Fruit fly (Drosophila melanogaster) whole organism, embryonic: ENCODE results near the gene CG5447.

Source experiments
- CG12071 ChIP-seq: fragments of 200-800 bp; sonication (Bioruptor generic); optimal IDR thresholded peaks from 3 replicates; lab custom pipeline; 2018; ENCODE audit warnings: missing biosample characterization, mild to moderate bottlenecking, missing genetic modification characterization
- CG1233 ChIP-seq: fragments of 200-800 bp; sonication (Bioruptor generic); optimal IDR thresholded peaks from 4 replicates; lab custom pipeline; 2018; ENCODE audit warnings: missing biosample characterization, mild to moderate bottlenecking, missing genetic modification characterization
- CG12769 ChIP-seq: fragments of 200-800 bp; sonication (Bioruptor generic); optimal IDR thresholded peaks from 2 replicates; lab custom pipeline; 2019; ENCODE audit warnings: missing biosample characterization, mild to moderate bottlenecking, missing genetic modification characterization, moderate library complexity
- CG15479 ChIP-seq: fragments of 200-800 bp; sonication (Bioruptor generic); optimal IDR thresholded peaks from 3 replicates; lab custom pipeline; 2019; ENCODE audit warnings: missing biosample characterization, mild to moderate bottlenecking, missing genetic modification characterization, moderate library complexity
- CG17186 ChIP-seq: fragments of 200-800 bp; sonication (Bioruptor generic); optimal IDR thresholded peaks from 3 replicates; lab custom pipeline; 2017; ENCODE audit warnings: missing biosample characterization, missing genetic modification reagents, missing genetic modification characterization
- CG17328 ChIP-seq: fragments of 200-800 bp; sonication (Bioruptor generic); IDR thresholded peaks from 2 replicates; pipeline ENCODE4 v1.3.6; 2022; ENCODE audit warnings: missing biosample characterization, missing genetic modification characterization
- CG2199 ChIP-seq: fragments of 200-800 bp; sonication (Bioruptor generic); IDR thresholded peaks from 3 replicates; pipeline ENCODE4 v1.3.6; 2022; ENCODE audit warnings: missing biosample characterization, missing genetic modification characterization
- CG31365 ChIP-seq: fragments of 200-800 bp; sonication (Bioruptor generic); optimal IDR thresholded peaks from 2 replicates; lab custom pipeline; 2018; ENCODE audit warnings: missing biosample characterization, mild to moderate bottlenecking, missing genetic modification characterization
- CG6175 ChIP-seq: fragments of 200-800 bp; sonication (Bioruptor generic); IDR thresholded peaks from 3 replicates; pipeline ENCODE4 v1.3.6; 2022; ENCODE audit warnings: missing biosample characterization, missing genetic modification characterization
- CG6854 ChIP-seq: fragments of 200-800 bp; sonication (Bioruptor generic); optimal IDR thresholded peaks from 3 replicates; lab custom pipeline; 2017; ENCODE audit warnings: missing biosample characterization, mild to moderate bottlenecking, missing genetic modification characterization
- CG8478 ChIP-seq: fragments of >200 bp; optimal IDR thresholded peaks from 2 replicates; lab custom pipeline; 2018
- CG8924 ChIP-seq: fragments of 200-800 bp; optimal IDR thresholded peaks from 3 replicates; lab custom pipeline; 2019; ENCODE audit warnings: missing biosample characterization, mild to moderate bottlenecking, missing genetic modification characterization, moderate library complexity
- CG9437 ChIP-seq: fragments of 200-800 bp; sonication (Bioruptor generic); optimal IDR thresholded peaks from 2 replicates; lab custom pipeline; 2018; ENCODE audit warnings: missing biosample characterization, mild to moderate bottlenecking, missing genetic modification characterization
- D19B ChIP-seq: fragments of 200-800 bp; sonication (Bioruptor generic); optimal IDR thresholded peaks from 2 replicates; lab custom pipeline; 2017; ENCODE audit warnings: missing biosample characterization, mild to moderate bottlenecking, missing genetic modification characterization
- Doc3 ChIP-seq: fragments of 200-800 bp; sonication (Bioruptor generic); IDR thresholded peaks from 3 replicates; pipeline ENCODE4 v1.3.6; 2022; ENCODE audit warnings: missing biosample characterization, missing genetic modification characterization; ENCODE audit not compliant: partially characterized antibody
- Drgx ChIP-seq: fragments of 200-800 bp; sonication (Bioruptor generic); IDR thresholded peaks from 2 replicates; pipeline ENCODE4 v1.3.6; 2022; ENCODE audit warnings: missing biosample characterization, missing genetic modification characterization
- Ets65A ChIP-seq: fragments of 200-800 bp; sonication (Bioruptor generic); peaks from one replicate; lab custom pipeline; 2016; ENCODE audit warnings: missing biosample characterization, missing genetic modification characterization
- Hmx ChIP-seq: fragments of 200-800 bp; sonication (Bioruptor generic); optimal IDR thresholded peaks from 2 replicates; lab custom pipeline; 2016; ENCODE audit warnings: missing biosample characterization, missing genetic modification characterization
- Meics ChIP-seq: fragments of 200-800 bp; sonication (Bioruptor generic); optimal IDR thresholded peaks from 2 replicates; lab custom pipeline; 2017; ENCODE audit warnings: missing biosample characterization, mild to moderate bottlenecking, missing genetic modification characterization
- Nf-YA ChIP-seq: fragments of 200-800 bp; sonication (Bioruptor generic); IDR thresholded peaks from 2 replicates; pipeline ENCODE4 v1.3.6; 2022; ENCODE audit warnings: missing biosample characterization, missing genetic modification characterization
- Optix ChIP-seq: fragments of 200-800 bp; sonication (Bioruptor generic); IDR thresholded peaks from 3 replicates; pipeline ENCODE4 v1.3.6; 2022; ENCODE audit warnings: missing biosample characterization, missing genetic modification characterization
- Pdp1 ChIP-seq, 2 experiments: fragments of 200-800 bp; sonication (Bioruptor generic); optimal IDR thresholded peaks; 3 replicates each; lab custom pipeline; 2016; ENCODE audit warnings: missing biosample characterization in 2 of 2, missing genetic modification characterization in 2 of 2, mild to moderate bottlenecking in 1 of 2, moderate library complexity in 1 of 2
- Sry-δ ChIP-seq: fragments of 200-800 bp; sonication (Bioruptor generic); optimal IDR thresholded peaks from 2 replicates; lab custom pipeline; 2016; ENCODE audit warnings: missing biosample characterization, missing genetic modification characterization
- Ssrp ChIP-seq: fragments of 200-800 bp; sonication (Bioruptor generic); optimal IDR thresholded peaks from 2 replicates; lab custom pipeline; 2018; ENCODE audit warnings: missing biosample characterization, mild to moderate bottlenecking, missing genetic modification characterization, moderate library complexity
- Tbp ChIP-seq: fragments of >200 bp; optimal IDR thresholded peaks from 2 replicates; lab custom pipeline; 2018; ENCODE audit warnings: missing biosample characterization, missing genetic modification characterization
- caup ChIP-seq: fragments of 200-800 bp; sonication (Bioruptor generic); optimal IDR thresholded peaks from 3 replicates; lab custom pipeline; 2017; ENCODE audit warnings: missing biosample characterization, mild to moderate bottlenecking, missing genetic modification characterization, moderate library complexity; ENCODE audit not compliant: severe bottlenecking
- chif ChIP-seq, 2 experiments: fragments of 200-800 bp; sonication (Bioruptor generic); optimal IDR thresholded peaks; 3 replicates each; lab custom pipeline; 2016; ENCODE audit warnings: missing biosample characterization in 2 of 2, missing genetic modification characterization in 2 of 2
- chn ChIP-seq: fragments of 200-800 bp; sonication (Bioruptor generic); optimal IDR thresholded peaks from 2 replicates; lab custom pipeline; 2016; ENCODE audit warnings: missing biosample characterization, missing genetic modification characterization
- ems ChIP-seq: fragments of 200-800 bp; sonication (Bioruptor generic); optimal IDR thresholded peaks from 3 replicates; lab custom pipeline; 2016; ENCODE audit warnings: missing biosample characterization, missing genetic modification characterization
- gro ChIP-seq: fragments of 200-800 bp; sonication (Bioruptor generic); optimal IDR thresholded peaks from 2 replicates; lab custom pipeline; 2016; ENCODE audit warnings: missing biosample characterization, missing genetic modification characterization
- gsb ChIP-seq: fragments of 200-800 bp; sonication (Bioruptor generic); IDR thresholded peaks from 2 replicates; pipeline ENCODE4 v1.3.6; 2022; ENCODE audit warnings: missing biosample characterization, missing genetic modification characterization
- gt ChIP-seq: fragments of 200-800 bp; sonication (Bioruptor generic); IDR thresholded peaks from 2 replicates; pipeline ENCODE4 v1.3.6; 2022; ENCODE audit warnings: missing biosample characterization, missing genetic modification characterization
- knrl ChIP-seq: fragments of 200-800 bp; sonication (Bioruptor generic); IDR thresholded peaks from 3 replicates; pipeline ENCODE4 v1.3.6; 2022; ENCODE audit warnings: missing biosample characterization, missing genetic modification characterization; ENCODE audit not compliant: partially characterized antibody
- mirr ChIP-seq: fragments of 200-800 bp; sonication (Bioruptor generic); optimal IDR thresholded peaks from 3 replicates; lab custom pipeline; 2018; ENCODE audit warnings: missing biosample characterization, mild to moderate bottlenecking, missing genetic modification characterization
- oc ChIP-seq: fragments of 200-800 bp; sonication (Bioruptor generic); optimal IDR thresholded peaks from 2 replicates; lab custom pipeline; 2018; ENCODE audit warnings: missing biosample characterization, mild to moderate bottlenecking, missing genetic modification characterization, moderate library complexity
- org-1 ChIP-seq: fragments of 200-800 bp; sonication (Bioruptor generic); optimal IDR thresholded peaks from 2 replicates; lab custom pipeline; 2017; ENCODE audit warnings: missing biosample characterization, missing genetic modification characterization
- pan ChIP-seq, 4 experiments: fragments of >200 bp in 3 of 4; fragments of 200-800 bp in 1 of 4; sonication (Bioruptor generic) in 1 of 4; optimal IDR thresholded peaks in 3 of 4; IDR thresholded peaks in 1 of 4; 2 replicates each; pipeline versions ENCODE4 v1.3.6 to Lab custom; 2017 to 2022; ENCODE audit warnings: missing biosample characterization in 2 of 4, missing genetic modification characterization in 2 of 4, mixed read lengths in 1 of 4
- peb ChIP-seq: fragments of 200-800 bp; sonication (Bioruptor generic); IDR thresholded peaks from 2 replicates; pipeline ENCODE4 v1.3.6; 2022; ENCODE audit warnings: missing biosample characterization, missing genetic modification characterization
- ro ChIP-seq: fragments of 200-800 bp; sonication (Bioruptor generic); IDR thresholded peaks from 2 replicates; pipeline ENCODE4 v1.3.6; 2022; ENCODE audit warnings: missing biosample characterization, missing genetic modification characterization
- sens ChIP-seq: fragments of 200-800 bp; sonication (Bioruptor generic); peaks from one replicate; lab custom pipeline; 2016; ENCODE audit warnings: missing biosample characterization, missing genetic modification characterization
- tap ChIP-seq: fragments of 200-800 bp; optimal IDR thresholded peaks from 3 replicates; lab custom pipeline; 2019; ENCODE audit warnings: missing biosample characterization, mild to moderate bottlenecking, missing genetic modification characterization, moderate library complexity
- tgo ChIP-seq: fragments of 200-800 bp; sonication (Bioruptor generic); IDR thresholded peaks from 3 replicates; pipeline ENCODE4 v1.3.6; 2022; ENCODE audit warnings: missing biosample characterization, missing genetic modification characterization
- zen ChIP-seq: fragments of 200-800 bp; sonication (Bioruptor generic); optimal IDR thresholded peaks from 3 replicates; lab custom pipeline; 2018; ENCODE audit warnings: missing biosample characterization, mild to moderate bottlenecking, missing genetic modification characterization, moderate library complexity

Gene CG5447

dm6 chr3R:26454494-26454893 is 2.2 kb downstream of the CG5447 start, which contains the start of gene CG43117:
TSS of gene CG43117 (plus strand) at chr3R:26454794.
- no peak for TF ChIP-seq CG12071 (GFP tag; lab: Kevin White, UChicago)
- TF ChIP-seq sens (GFP tag; lab: Kevin White, UChicago) = peak; percentile 20

DNA sequence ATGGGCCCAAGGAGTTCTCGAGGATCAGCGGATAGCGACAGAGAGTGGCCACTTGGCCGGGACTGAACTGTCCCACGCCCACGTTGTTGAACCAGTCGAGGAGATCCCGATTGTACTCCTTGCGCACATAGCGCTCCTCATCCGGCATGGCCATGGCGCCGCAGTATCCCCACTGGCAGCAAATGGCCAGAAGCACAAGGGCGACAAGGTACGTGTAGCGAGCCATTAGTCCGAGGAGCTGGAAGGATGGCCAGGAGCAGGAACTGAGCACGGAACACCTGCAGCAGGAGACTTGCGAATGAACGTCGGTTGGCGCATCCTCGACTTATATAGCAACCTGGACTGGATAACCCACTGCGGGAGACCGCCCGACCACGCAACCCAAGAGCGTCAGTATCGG is 3.5 kb downstream of the CG5447 start, which contains the start of gene Pdf:
Gene Pdf, minus strand, starts transcription at position 304 of the 400 bp plus-strand sequence.
- TF ChIP-seq CG8478 (lab: Kevin White, UChicago) (peak; percentile 69), CG6175 (GFP tag; lab: Robert Waterston, UW) (0 out of 3 replicates have a peak, but pooled peaks have one; percentile 12), knrl (GFP tag; lab: Robert Waterston, UW) (0 out of 3 replicates have a peak, but pooled peaks have one; percentile 12), CG2199 (GFP tag; lab: Robert Waterston, UW) (no peak), Ets65A (GFP tag; lab: Kevin White, UChicago) (peak; percentile 81), ro (GFP tag; lab: Robert Waterston, UW) (0 out of 2 replicates have a peak, but pooled peaks have one; percentile 7)

DNA sequence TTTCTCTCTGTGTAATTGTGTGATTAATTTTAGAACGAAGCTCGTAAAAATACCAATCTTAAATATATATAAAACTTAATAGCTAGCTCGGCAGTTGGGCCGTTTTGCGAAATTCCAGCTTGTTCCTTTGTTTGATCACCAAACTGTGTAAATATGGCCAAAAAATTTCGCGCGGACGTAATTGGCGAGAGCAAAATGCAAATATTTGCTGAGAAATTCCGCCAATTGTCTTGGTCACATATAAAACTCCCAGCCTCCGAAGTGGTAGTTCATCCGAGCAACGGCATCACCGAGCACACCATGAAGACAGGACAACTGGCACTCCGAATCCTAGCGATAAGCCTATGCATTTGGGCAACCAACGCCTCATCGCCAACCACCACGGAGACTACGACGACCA is 4.2 kb downstream of the CG5447 start, which contains the start of gene CG14237:
Gene CG14237, plus strand, starts transcription at position 301 of the 400 bp plus-strand sequence.
- TF ChIP-seq zen (tag; lab: Kevin White, UChicago) (no peak), peb (no peak), Tbp (no peak), CG12769 (tag; lab: Kevin White, UChicago) (no peak), Pdp1 (GFP tag; optimal IDR thresholded peaks at IDR 0.05; lab: Kevin White, UChicago) (no peak), mirr (GFP tag; lab: Kevin White, UChicago) (no peak), CG9437 (GFP tag; lab: Kevin White, UChicago) (no peak)

- TF ChIP-seq pan (optimal IDR thresholded peaks at IDR 0.05; lab: Kevin White, UChicago) = no peak
- TF ChIP-seq pan (GFP tag; optimal IDR thresholded peaks at IDR 0.05 in 1 of 2, IDR thresholded peaks at IDR 0.05 in 1 of 2) = no peak
- no peak for TF ChIP-seq chn (GFP tag; lab: Kevin White, UChicago)
- no peak for TF ChIP-seq CG8924 (tag; lab: Kevin White, UChicago)
- TF ChIP-seq CG31365 (tag; lab: Kevin White, UChicago) = no peak
- TF ChIP-seq Meics (GFP tag; lab: Kevin White, UChicago) = no peak
- TF ChIP-seq gt = no peak
- no peak for TF ChIP-seq D19B (GFP tag; lab: Kevin White, UChicago)
- TF ChIP-seq ems (GFP tag; lab: Kevin White, UChicago) = no peak
- TF ChIP-seq CG17186 (GFP tag; lab: Kevin White, UChicago) = no peak
- TF ChIP-seq ro (GFP tag; lab: Robert Waterston, UW) = no peak
Measured at dm6 chr3R:26457949-26458348, 5.6 kb downstream of the CG5447 start, which contains the start of gene CG14238. TSS of gene CG14238 (plus strand) at chr3R:26458249.

DNA sequence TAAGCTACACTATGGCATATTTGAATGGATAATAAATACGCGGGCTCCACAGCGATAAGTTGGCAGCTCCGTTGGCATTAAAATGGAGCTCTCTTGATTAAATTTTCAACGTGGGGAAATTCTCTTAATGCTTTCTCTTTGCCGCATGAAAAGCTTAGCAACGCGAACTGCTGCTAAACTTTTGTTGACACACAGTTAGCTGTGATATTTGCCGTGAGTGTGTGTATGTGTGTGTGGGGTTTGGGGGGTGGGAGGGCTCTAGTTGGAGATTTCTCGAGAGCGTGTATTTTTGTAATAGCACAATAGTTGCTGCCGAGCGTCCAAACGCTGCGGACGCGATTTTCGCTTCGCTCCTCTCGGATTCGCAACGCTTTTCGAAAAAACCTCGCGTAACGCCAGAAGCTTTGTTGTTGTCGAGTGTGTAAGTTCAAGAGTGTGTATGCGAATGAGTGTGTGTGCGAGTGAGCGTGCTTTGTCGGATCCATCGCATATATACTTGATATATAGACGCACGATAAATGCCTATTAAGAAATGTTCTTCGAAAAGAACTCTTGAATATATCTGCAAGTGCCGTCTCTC is 9.0 kb downstream of the CG5447 start, which contains the start of gene CG5455:
Gene CG5455, plus strand, starts transcription at position 302 of the 580 bp plus-strand sequence.
- TF ChIP-seq Nf-YA (GFP tag; lab: Robert Waterston, UW) = peak; percentile 23; the same call in 1 of the 2 replicates
- no peak for TF ChIP-seq Hmx
- peak; percentile 12; the same call in 1 of the 3 replicates for TF ChIP-seq Optix
- TF ChIP-seq CG1233 = peak; percentile 50
- no peak for TF ChIP-seq Ssrp (tag; lab: Kevin White, UChicago)
- TF ChIP-seq CG15479 (GFP tag; lab: Kevin White, UChicago) = no peak
- peak; percentile 7 for TF ChIP-seq tap (tag; lab: Kevin White, UChicago)
- TF ChIP-seq chif (GFP tag; optimal IDR thresholded peaks at IDR 0.05; lab: Kevin White, UChicago) = no peak
- TF ChIP-seq org-1 (GFP tag; lab: Kevin White, UChicago) = peak; percentile 12
- 0 out of 2 replicates have a peak, but pooled peaks have one; percentile 29 for TF ChIP-seq CG17328
- no peak for TF ChIP-seq gsb (GFP tag; lab: Robert Waterston, UW)
- peak; percentile 77 for TF ChIP-seq Drgx
- TF ChIP-seq Doc3 (GFP tag; lab: Robert Waterston, UW) = no peak
- TF ChIP-seq gro (GFP tag; lab: Kevin White, UChicago) = peak; percentile 69
- peak; percentile 80 for TF ChIP-seq caup (GFP tag; lab: Kevin White, UChicago)
- TF ChIP-seq tgo = no peak; the same call in 2 of the 3 replicates
- TF ChIP-seq ems (GFP tag; lab: Kevin White, UChicago) = no peak
- TF ChIP-seq Sry-δ (GFP tag; lab: Kevin White, UChicago) = no peak
- TF ChIP-seq oc = peak; percentile 93
- TF ChIP-seq CG6854 = peak; percentile 82
